Worm (Caenorhabditis elegans) whole organism, L1 larva: ENCODE measurements around the gene dsl-2.
"Not testable (repeated sequence)": the region's sequence is repeated elsewhere in the genome, so short reads cannot be mapped to it uniquely, and the experiment has no call there.

Experiments
- aly-2 ChIP-seq: fragments of 150-350 bp; optimal IDR thresholded peaks from 2 replicates; lab custom pipeline; 2014; ENCODE audit warnings: missing biosample characterization, missing genetic modification characterization
- ceh-82 ChIP-seq, 3 experiments: fragments of 150-350 bp in 1 of 3; sonication (generic microtip) in 2 of 3; optimal IDR thresholded peaks; 2 replicates each; lab custom pipeline; 2014 to 2017; ENCODE audit warnings: missing biosample characterization in 3 of 3, missing genetic modification characterization in 3 of 3
- ceh-88 ChIP-seq: fragments of 200-800 bp; sonication (Bioruptor generic); IDR thresholded peaks from 2 replicates; pipeline ENCODE4 v1.3.6; 2022; ENCODE audit warnings: missing genetic modification characterization, missing compliant biosample characterization
- fos-1 ChIP-seq: fragments of 150-350 bp; optimal IDR thresholded peaks from 2 replicates; lab custom pipeline; 2014; ENCODE audit warnings: missing biosample characterization, missing genetic modification characterization
- lin-14 ChIP-seq: fragments of 200-800 bp; sonication (Bioruptor generic); optimal IDR thresholded peaks from 2 replicates; lab custom pipeline; 2018; ENCODE audit warnings: mild to moderate bottlenecking, missing genetic modification characterization, moderate library complexity, missing compliant biosample characterization
- lin-15B ChIP-seq: fragments of 150-350 bp; sonication (generic microtip); optimal IDR thresholded peaks from 3 replicates; lab custom pipeline; 2014; ENCODE audit warnings: missing biosample characterization, missing genetic modification characterization
- lir-3 ChIP-seq: sonication (generic microtip); optimal IDR thresholded peaks from 2 replicates; lab custom pipeline; 2016; ENCODE audit warnings: mild to moderate bottlenecking, missing genetic modification characterization, moderate library complexity, missing compliant biosample characterization; ENCODE audit not compliant: poor library complexity
- mdl-1 ChIP-seq, 2 experiments: fragments of 150-350 bp; optimal IDR thresholded peaks; 2 replicates each; lab custom pipeline; 2014 to 2017; ENCODE audit warnings: missing biosample characterization in 2 of 2, missing genetic modification characterization in 2 of 2, inconsistent platforms in 1 of 2
- nhr-11 ChIP-seq: fragments of 150-350 bp; optimal IDR thresholded peaks from 2 replicates; lab custom pipeline; 2014; ENCODE audit warnings: missing biosample characterization, missing genetic modification characterization
- nhr-77 ChIP-seq: fragments of 150-350 bp; optimal IDR thresholded peaks from 2 replicates; lab custom pipeline; 2014; ENCODE audit warnings: missing biosample characterization, missing genetic modification characterization
- skn-1 ChIP-seq: fragments of 150-350 bp; optimal IDR thresholded peaks from 2 replicates; lab custom pipeline; 2014; ENCODE audit warnings: missing biosample characterization, missing genetic modification characterization
- sptf-1 ChIP-seq: fragments of 150-350 bp; optimal IDR thresholded peaks from 2 replicates; lab custom pipeline; 2014; ENCODE audit warnings: missing biosample characterization, missing genetic modification characterization

DNA sequence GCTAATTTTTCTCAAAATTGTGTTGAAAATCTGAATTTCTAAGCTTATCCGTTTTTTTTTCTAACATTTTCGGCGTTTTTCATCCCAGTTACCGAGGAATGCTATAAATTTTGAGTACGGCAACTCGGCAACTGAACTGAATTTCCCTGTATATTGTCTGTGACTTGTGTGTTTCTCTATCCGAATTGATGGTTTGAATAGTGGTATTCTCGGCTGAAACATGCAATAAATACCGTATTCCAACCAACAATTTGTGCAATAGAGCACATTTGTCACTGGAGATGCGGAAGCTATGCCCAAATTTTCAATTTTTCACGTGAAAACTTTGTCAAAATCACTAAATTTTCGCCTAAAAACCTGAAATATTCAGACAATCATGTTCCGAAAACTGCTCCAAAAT, 22.5 kb downstream of the dsl-2 start, which contains the start of gene rmif-2:
- not testable (repeated sequence) for TF ChIP-seq ceh-88 (GFP tag; lab: Robert Waterston, UW); aly-2 (tag; lab: Kevin White, UChicago); ceh-82 (tag; optimal IDR thresholded peaks at IDR 0.05; lab: Kevin White, UChicago); sptf-1 (tag; lab: Kevin White, UChicago); skn-1 (tag; lab: Kevin White, UChicago); nhr-11; lin-15B; lir-3 (tag; lab: Kevin White, UChicago); fos-1 (tag; lab: Kevin White, UChicago); lin-14 (GFP tag; lab: Kevin White, UChicago); mdl-1 (tag; optimal IDR thresholded peaks at IDR 0.05; lab: Kevin White, UChicago); nhr-77 (tag; lab: Kevin White, UChicago)
